Worm (Caenorhabditis elegans) whole organism, late embryonic: ENCODE data around the gene ced-13.
"Not testable (repeated sequence)": the region's sequence is repeated elsewhere in the genome, so short reads cannot be mapped to it uniquely, and the experiment has no call there.

Experiments used
- K02D7.2 ChIP-seq: sonication (generic microtip); optimal IDR thresholded peaks from 2 replicates; lab custom pipeline; 2017; ENCODE audit warnings: mild to moderate bottlenecking, missing genetic modification characterization, missing compliant biosample characterization
- ceh-14 ChIP-seq: sonication (generic microtip); optimal IDR thresholded peaks from 2 replicates; lab custom pipeline; 2016; ENCODE audit warnings: missing genotype, missing genetic modification characterization, missing compliant biosample characterization
- ceh-19 ChIP-seq: fragments of 200-800 bp; sonication (Bioruptor generic); optimal IDR thresholded peaks from 2 replicates; lab custom pipeline; 2018; ENCODE audit warnings: mild to moderate bottlenecking, missing genetic modification characterization, missing compliant biosample characterization
- ceh-30 ChIP-seq: fragments of 150-350 bp; optimal IDR thresholded peaks from 2 replicates; lab custom pipeline; 2014; ENCODE audit warnings: missing biosample characterization, missing genetic modification characterization
- ceh-31 ChIP-seq: sonication (generic microtip); optimal IDR thresholded peaks from 2 replicates; lab custom pipeline; 2016; ENCODE audit warnings: missing genetic modification characterization, missing compliant biosample characterization
- ceh-34 ChIP-seq: sonication (generic microtip); optimal IDR thresholded peaks from 2 replicates; lab custom pipeline; 2016; ENCODE audit warnings: mild to moderate bottlenecking, missing genetic modification characterization, missing compliant biosample characterization
- ceh-45 ChIP-seq: fragments of 200-800 bp; sonication (Bioruptor generic); IDR thresholded peaks from 2 replicates; pipeline ENCODE4 v1.3.6; 2022; ENCODE audit warnings: missing genetic modification reagents, missing genetic modification characterization, missing compliant biosample characterization
- dmd-4 ChIP-seq: sonication (generic microtip); optimal IDR thresholded peaks from 2 replicates; lab custom pipeline; 2016; ENCODE audit warnings: borderline replicate concordance, missing genetic modification characterization, missing compliant biosample characterization
- elt-2 ChIP-seq: sonication (generic microtip); optimal IDR thresholded peaks from 2 replicates; lab custom pipeline; 2016; ENCODE audit warnings: missing genetic modification reagents, missing genetic modification characterization, missing compliant biosample characterization
- elt-4 ChIP-seq: sonication (generic microtip); optimal IDR thresholded peaks from 2 replicates; lab custom pipeline; 2016; ENCODE audit warnings: missing genetic modification characterization, missing compliant biosample characterization
- ets-4 ChIP-seq: sonication (generic microtip); optimal IDR thresholded peaks from 2 replicates; lab custom pipeline; 2016; ENCODE audit warnings: missing genetic modification characterization, missing compliant biosample characterization
- gmeb-2 ChIP-seq: sonication (generic microtip); optimal IDR thresholded peaks from 2 replicates; lab custom pipeline; 2016; ENCODE audit warnings: missing genetic modification characterization, inconsistent platforms, missing compliant biosample characterization
- hlh-15 ChIP-seq: sonication (generic microtip); optimal IDR thresholded peaks from 2 replicates; lab custom pipeline; 2016; ENCODE audit warnings: missing genetic modification characterization, missing compliant biosample characterization
- hlh-6 ChIP-seq: sonication (generic microtip); optimal IDR thresholded peaks from 2 replicates; lab custom pipeline; 2016; ENCODE audit warnings: missing genotype, missing genetic modification characterization, missing compliant biosample characterization
- nhr-11 ChIP-seq: fragments of 150-350 bp; optimal IDR thresholded peaks from 2 replicates; lab custom pipeline; 2014; ENCODE audit warnings: missing biosample characterization, missing genetic modification characterization
- npax-4 ChIP-seq: sonication (generic microtip); optimal IDR thresholded peaks from 2 replicates; lab custom pipeline; 2016; ENCODE audit warnings: missing genetic modification characterization, missing compliant biosample characterization
- odd-2 ChIP-seq: sonication (generic microtip); optimal IDR thresholded peaks from 2 replicates; lab custom pipeline; 2017; ENCODE audit warnings: antibody characterized with exemption, mild to moderate bottlenecking, missing genetic modification characterization, missing compliant biosample characterization
- pha-2 ChIP-seq: sonication (generic microtip); optimal IDR thresholded peaks from 2 replicates; lab custom pipeline; 2017; ENCODE audit warnings: mild to moderate bottlenecking, missing genetic modification characterization, missing compliant biosample characterization
- pha-4 ChIP-seq: fragments of 150-350 bp; optimal IDR thresholded peaks from 2 replicates; lab custom pipeline; 2018; ENCODE audit warnings: missing biosample characterization, missing genetic modification reagents, missing genetic modification characterization
- pqm-1 ChIP-seq: sonication (generic microtip); optimal IDR thresholded peaks from 2 replicates; lab custom pipeline; 2016; ENCODE audit warnings: missing genetic modification characterization, missing compliant biosample characterization
- ref-2 ChIP-seq: sonication (generic microtip); optimal IDR thresholded peaks from 2 replicates; lab custom pipeline; 2016; ENCODE audit warnings: missing genetic modification characterization, missing compliant biosample characterization
- sox-2 ChIP-seq: fragments of 200-800 bp; sonication (Bioruptor generic); IDR thresholded peaks from 2 replicates; pipeline ENCODE4 v1.3.6; 2022; ENCODE audit warnings: missing genetic modification reagents, missing genetic modification characterization, missing compliant biosample characterization
- tbx-7 ChIP-seq: sonication (generic microtip); optimal IDR thresholded peaks from 2 replicates; lab custom pipeline; 2016; ENCODE audit warnings: missing genotype, missing genetic modification characterization, missing compliant biosample characterization
- ttx-3 ChIP-seq: sonication (generic microtip); optimal IDR thresholded peaks from 2 replicates; lab custom pipeline; 2016; ENCODE audit warnings: missing genetic modification reagents, missing genetic modification characterization, missing compliant biosample characterization
- unc-3 ChIP-seq, 2 experiments: fragments of 200-800 bp in 1 of 2; sonication (Bioruptor generic) in 1 of 2; sonication (generic microtip) in 1 of 2; conservative IDR thresholded peaks in 1 of 2; optimal IDR thresholded peaks in 1 of 2; 2 replicates each; pipeline versions ENCODE4 v1.3.6 to Lab custom; 2016 to 2022; ENCODE audit warnings: missing compliant biosample characterization in 2 of 2, missing genetic modification characterization in 2 of 2, missing genetic modification reagents in 1 of 2
- unc-42 ChIP-seq: sonication (generic microtip); optimal IDR thresholded peaks from 2 replicates; lab custom pipeline; 2016; ENCODE audit warnings: missing genotype, missing genetic modification characterization, missing compliant biosample characterization
- unc-55 ChIP-seq: sonication (generic microtip); optimal IDR thresholded peaks from 2 replicates; lab custom pipeline; 2017; ENCODE audit warnings: missing biosample characterization, missing genetic modification reagents, missing genetic modification characterization
- unc-86 ChIP-seq: sonication (generic microtip); optimal IDR thresholded peaks from 2 replicates; lab custom pipeline; 2016; ENCODE audit warnings: missing genetic modification characterization, missing compliant biosample characterization
- zip-5 ChIP-seq: sonication (generic microtip); optimal IDR thresholded peaks from 2 replicates; lab custom pipeline; 2016; ENCODE audit warnings: missing genetic modification characterization, missing compliant biosample characterization

ced-13 gene

ce11 chrX:8326394-8326793, 26.9 kb upstream of the ced-13 start, which contains the start of gene R09F10.8:
Gene R09F10.8, minus strand, starts transcription at chrX:8326451.
- no peak for TF ChIP-seq hlh-15 (tag; lab: Kevin White, UChicago)
- TF ChIP-seq zip-5 (tag; lab: Kevin White, UChicago) = no peak
- TF ChIP-seq odd-2 (tag; lab: Kevin White, UChicago) = no peak
- no peak for TF ChIP-seq pha-2 (tag; lab: Kevin White, UChicago)
- no peak for TF ChIP-seq tbx-7 (tag; lab: Kevin White, UChicago)
- TF ChIP-seq pha-4 = no peak
- TF ChIP-seq unc-3 (GFP tag; conservative IDR thresholded peaks at IDR 0.05; lab: Robert Waterston, UW) = no peak
- no peak for TF ChIP-seq unc-3 (tag; optimal IDR thresholded peaks at IDR 0.05; lab: Kevin White, UChicago)
- no peak for TF ChIP-seq sox-2 (GFP tag; lab: Robert Waterston, UW)
- TF ChIP-seq ceh-19 (GFP tag; lab: Kevin White, UChicago) = no peak
- no peak for TF ChIP-seq ceh-30 (tag; lab: Kevin White, UChicago)
- no peak for TF ChIP-seq elt-2

- TF ChIP-seq ttx-3 (tag; lab: Kevin White, UChicago) (no peak), elt-2 (peak; percentile 77)
These were observed 23.9 kb upstream of the ced-13 start, which contains the start of gene R09F10.1 for ce11 chrX:8323371-8323770. Gene R09F10.1, plus strand, starts transcription at chrX:8323592.

ce11 chrX:8321811-8322210, 22.4 kb upstream of the ced-13 start, which contains the start of gene abu-9:
Gene abu-9, plus strand, starts transcription at chrX:8322111.
- not testable (repeated sequence) for TF ChIP-seq pha-4; ceh-14; nhr-11 (tag; lab: Kevin White, UChicago)
- TF ChIP-seq, all 69 proteins: peak for 0; not testable (repeated sequence) for 69

- TF ChIP-seq pqm-1 (tag; lab: Kevin White, UChicago) (no peak), unc-55 (GFP tag; lab: Kevin White, UChicago) (no peak), K02D7.2 (no peak), nhr-11 (tag; lab: Kevin White, UChicago) (no peak), gmeb-2 (tag; lab: Kevin White, UChicago) (no peak), ceh-19 (GFP tag; lab: Kevin White, UChicago) (no peak), ceh-45 (no peak), ets-4 (tag; lab: Kevin White, UChicago) (no peak), dmd-4 (tag; lab: Kevin White, UChicago) (no peak)
- TF ChIP-seq, all 69 proteins: peak for 0
These were observed 21.4 kb upstream of the ced-13 start, which contains the start of gene pqn-57 for ce11 chrX:8320889-8321288. Gene pqn-57, minus strand, starts transcription at chrX:8320989.

ce11 chrX:8318950-8319349, 19.5 kb upstream of the ced-13 start, which contains the start of gene srh-11:
Gene srh-11, minus strand, starts transcription at chrX:8319050.
- TF ChIP-seq elt-2 (no peak), npax-4 (tag; lab: Kevin White, UChicago) (no peak), ttx-3 (tag; lab: Kevin White, UChicago) (no peak)

ce11 chrX:8311590-8311989, 12.1 kb upstream of the ced-13 start:
- TF ChIP-seq ref-2 (tag; lab: Kevin White, UChicago) = peak; percentile 15
- TF ChIP-seq ceh-31 (tag; lab: Kevin White, UChicago) = peak; percentile 58
- no peak for TF ChIP-seq ceh-19 (GFP tag; lab: Kevin White, UChicago)
- TF ChIP-seq hlh-15 (tag; lab: Kevin White, UChicago) = no peak
- TF ChIP-seq zip-5 (tag; lab: Kevin White, UChicago) = no peak
- peak; percentile 95 for TF ChIP-seq unc-42 (tag; lab: Kevin White, UChicago)
- no peak for TF ChIP-seq ceh-34
- no peak for TF ChIP-seq elt-4 (tag; lab: Kevin White, UChicago)
- no peak for TF ChIP-seq odd-2 (tag; lab: Kevin White, UChicago)
- TF ChIP-seq unc-86 (tag; lab: Kevin White, UChicago) = no peak
- no peak for TF ChIP-seq hlh-6
- no peak for TF ChIP-seq npax-4 (tag; lab: Kevin White, UChicago)
- TF ChIP-seq, all 69 proteins: peak for 3
